Worm (Caenorhabditis elegans): ENCODE measurements around the gene F13E9.16.

- TF ChIP-seq che-1 (tag; optimal IDR thresholded peaks at IDR 0.05) (no peak), nhr-11 (tag; optimal IDR thresholded peaks at IDR 0.05) (no peak), T23F11.4 (GFP tag; optimal IDR thresholded peaks at IDR 0.05) (no peak), nfya-1 (tag; optimal IDR thresholded peaks at IDR 0.05) (no peak), hlh-8 (tag; optimal IDR thresholded peaks at IDR 0.05) (no peak)
Observed at ce11 chrIV:10855049-10855448, 32.1 kb downstream of the F13E9.16 start, which contains the start of gene T11G6.3.

All from whole organism, late embryonic.